Fruit fly (Drosophila melanogaster) S2 (cell line): ENCODE data around the gene CG7115.
A peak's percentile ranks its signal among the peaks of the same experiment; 100 is the strongest.

Experiments
- CG8478 ChIP-seq: fragments of >200 bp; optimal IDR thresholded peaks from 2 replicates; lab custom pipeline; 2018
- CTCF ChIP-seq, 2 experiments: fragments of >200 bp; optimal IDR thresholded peaks; 2 replicates each; lab custom pipeline; 2018

dm6 chr2L:7827045-7828004 is 6.4 kb downstream of the CG7115 start, which contains the start of the genes Rack1 and mts:
- no peak for TF ChIP-seq CG8478 (lab: Kevin White, UChicago)
- TF ChIP-seq CTCF (optimal IDR thresholded peaks at IDR 0.05; lab: Kevin White, UChicago), result peak in 1 of 2 experiments; percentile 22
